Fruit fly (Drosophila melanogaster) whole organism, embryonic: ENCODE data around the gene CG46458.

ENCODE experiments used
- Adf1 ChIP-seq: fragments of 200-800 bp; sonication (Bioruptor generic); IDR thresholded peaks from 2 replicates; pipeline ENCODE4 v1.3.6; 2022; ENCODE audit warnings: missing biosample characterization, missing genetic modification characterization
- C15 ChIP-seq: fragments of 200-800 bp; sonication (Bioruptor generic); IDR thresholded peaks from 3 replicates; pipeline ENCODE4 v1.3.6; 2022; ENCODE audit warnings: missing biosample characterization, missing genetic modification characterization
- CG10321 ChIP-seq: fragments of 200-800 bp; sonication (Bioruptor generic); IDR thresholded peaks from 2 replicates; pipeline ENCODE4 v1.3.6; 2022; ENCODE audit warnings: missing biosample characterization, missing genetic modification characterization
- CG11560 ChIP-seq: fragments of 200-800 bp; sonication (Bioruptor generic); IDR thresholded peaks from 3 replicates; pipeline ENCODE4 v1.3.6; 2022; ENCODE audit warnings: missing biosample characterization, missing genetic modification characterization
- CG12769 ChIP-seq: fragments of 200-800 bp; sonication (Bioruptor generic); optimal IDR thresholded peaks from 2 replicates; lab custom pipeline; 2019; ENCODE audit warnings: missing biosample characterization, mild to moderate bottlenecking, missing genetic modification characterization, moderate library complexity
- CG13624 ChIP-seq: fragments of 200-800 bp; sonication (Bioruptor generic); optimal IDR thresholded peaks from 2 replicates; lab custom pipeline; 2016; ENCODE audit warnings: missing biosample characterization, missing genetic modification characterization
- CG17359 ChIP-seq: fragments of 200-800 bp; sonication (Bioruptor generic); optimal IDR thresholded peaks from 3 replicates; lab custom pipeline; 2018; ENCODE audit warnings: missing biosample characterization, mild to moderate bottlenecking, missing genetic modification characterization, moderate library complexity
- CG18262 ChIP-seq: fragments of 200-800 bp; optimal IDR thresholded peaks from 3 replicates; lab custom pipeline; 2019; ENCODE audit warnings: missing biosample characterization, mild to moderate bottlenecking, missing genetic modification characterization, moderate library complexity
- CG1832 ChIP-seq: fragments of 200-800 bp; sonication (Bioruptor generic); optimal IDR thresholded peaks from 2 replicates; lab custom pipeline; 2017; ENCODE audit warnings: missing biosample characterization, mild to moderate bottlenecking, missing genetic modification characterization, inconsistent platforms
- CG18599 ChIP-seq: fragments of 200-800 bp; sonication (Bioruptor generic); optimal IDR thresholded peaks from 3 replicates; lab custom pipeline; 2017; ENCODE audit warnings: missing biosample characterization, missing genetic modification characterization, mild to moderate bottlenecking, moderate library complexity, missing genetic modification reagents
- CG2202 ChIP-seq: fragments of 200-800 bp; sonication (Bioruptor generic); optimal IDR thresholded peaks from 2 replicates; lab custom pipeline; 2018; ENCODE audit warnings: missing biosample characterization, mild to moderate bottlenecking, missing genetic modification characterization
- CG4360 ChIP-seq: fragments of 200-800 bp; sonication (Bioruptor generic); IDR thresholded peaks from 2 replicates; pipeline ENCODE4 v1.3.6; 2022; ENCODE audit warnings: missing biosample characterization, missing genetic modification characterization
- CG4424 ChIP-seq: fragments of 200-800 bp; sonication (Bioruptor generic); optimal IDR thresholded peaks from 3 replicates; lab custom pipeline; 2016; ENCODE audit warnings: missing biosample characterization, missing genetic modification characterization
- CG5180 ChIP-seq: fragments of 200-800 bp; sonication (Bioruptor generic); optimal IDR thresholded peaks from 3 replicates; lab custom pipeline; 2017; ENCODE audit warnings: missing biosample characterization, missing genetic modification characterization, mild to moderate bottlenecking, moderate library complexity, missing genetic modification reagents
- CG7963 ChIP-seq: fragments of 200-800 bp; sonication (Bioruptor generic); IDR thresholded peaks from 3 replicates; pipeline ENCODE4 v1.3.6; 2022; ENCODE audit warnings: missing biosample characterization, missing genetic modification characterization; ENCODE audit not compliant: partially characterized antibody
- CG8478 ChIP-seq: fragments of >200 bp; optimal IDR thresholded peaks from 2 replicates; lab custom pipeline; 2018
- CG9727 ChIP-seq: fragments of 200-800 bp; sonication (Bioruptor generic); optimal IDR thresholded peaks from 3 replicates; lab custom pipeline; 2017; ENCODE audit warnings: missing biosample characterization, mild to moderate bottlenecking, missing genetic modification characterization
- CG9876 ChIP-seq: fragments of 200-800 bp; sonication (Bioruptor generic); optimal IDR thresholded peaks from 2 replicates; lab custom pipeline; 2016; ENCODE audit warnings: missing biosample characterization, missing genetic modification characterization
- Deaf1 ChIP-seq: fragments of 200-800 bp; optimal IDR thresholded peaks from 3 replicates; lab custom pipeline; 2019; ENCODE audit warnings: missing biosample characterization, mild to moderate bottlenecking, missing genetic modification characterization, moderate library complexity
- ERR ChIP-seq: fragments of 200-800 bp; sonication (Bioruptor generic); optimal IDR thresholded peaks from 2 replicates; lab custom pipeline; 2016; ENCODE audit warnings: missing biosample characterization, missing genetic modification characterization
- Elba2 ChIP-seq: fragments of 200-800 bp; sonication (Bioruptor generic); optimal IDR thresholded peaks from 3 replicates; lab custom pipeline; 2016; ENCODE audit warnings: missing biosample characterization, missing genetic modification characterization
- Gsc ChIP-seq: fragments of 200-800 bp; sonication (Bioruptor generic); IDR thresholded peaks from 2 replicates; pipeline ENCODE4 v1.3.6; 2022; ENCODE audit warnings: missing biosample characterization, missing genetic modification characterization
- Hr3 ChIP-seq: fragments of 200-800 bp; sonication (Bioruptor generic); optimal IDR thresholded peaks from 3 replicates; lab custom pipeline; 2016; ENCODE audit warnings: missing biosample characterization, missing genetic modification characterization
- Lpt ChIP-seq: fragments of >200 bp; optimal IDR thresholded peaks from 2 replicates; lab custom pipeline; 2018; ENCODE audit warnings: missing biosample characterization, missing genetic modification characterization
- Nf-YB ChIP-seq: fragments of 200-800 bp; sonication (Bioruptor generic); optimal IDR thresholded peaks from 3 replicates; lab custom pipeline; 2019; ENCODE audit warnings: missing biosample characterization, mild to moderate bottlenecking, missing genetic modification characterization, moderate library complexity
- Nf-YC ChIP-seq: fragments of 200-800 bp; optimal IDR thresholded peaks from 3 replicates; lab custom pipeline; 2019; ENCODE audit warnings: missing biosample characterization, mild to moderate bottlenecking, missing genetic modification characterization, moderate library complexity
- Oaz ChIP-seq: fragments of 200-800 bp; sonication (Bioruptor generic); IDR thresholded peaks from 2 replicates; pipeline ENCODE4 v1.3.6; 2022; ENCODE audit warnings: missing biosample characterization, missing genetic modification characterization
- Poxn ChIP-seq: fragments of 200-800 bp; sonication (Bioruptor generic); IDR thresholded peaks from 2 replicates; pipeline ENCODE4 v1.3.6; 2022; ENCODE audit warnings: missing biosample characterization, missing genetic modification characterization
- Ptx1 ChIP-seq: fragments of 200-800 bp; sonication (Bioruptor generic); IDR thresholded peaks from 2 replicates; pipeline ENCODE4 v1.3.6; 2022; ENCODE audit warnings: missing biosample characterization, missing genetic modification characterization
- Usf ChIP-seq: fragments of 200-800 bp; sonication (Bioruptor generic); optimal IDR thresholded peaks from 2 replicates; lab custom pipeline; 2017; ENCODE audit warnings: missing genotype, missing biosample characterization, missing genetic modification characterization
- ato ChIP-seq: fragments of 200-800 bp; sonication (Bioruptor generic); IDR thresholded peaks from 2 replicates; pipeline ENCODE4 v1.3.6; 2022; ENCODE audit warnings: missing biosample characterization, missing genetic modification characterization; ENCODE audit not compliant: partially characterized antibody
- bowl ChIP-seq: fragments of 200-800 bp; sonication (Bioruptor generic); IDR thresholded peaks from 2 replicates; pipeline ENCODE4 v1.3.6; 2022; ENCODE audit warnings: missing biosample characterization, missing genetic modification characterization
- btn ChIP-seq: fragments of 200-800 bp; sonication (Bioruptor generic); optimal IDR thresholded peaks from 2 replicates; lab custom pipeline; 2016; ENCODE audit warnings: missing biosample characterization, missing genetic modification characterization
- cad ChIP-seq: fragments of >200 bp; optimal IDR thresholded peaks from 2 replicates; lab custom pipeline; 2017; ENCODE audit warnings: missing biosample characterization, missing genetic modification characterization
- exex ChIP-seq: fragments of 200-800 bp; sonication (Bioruptor generic); optimal IDR thresholded peaks from 4 replicates; lab custom pipeline; 2018; ENCODE audit warnings: missing biosample characterization, mild to moderate bottlenecking, missing genetic modification characterization, moderate library complexity
- jigr1 ChIP-seq: fragments of 200-800 bp; sonication (Bioruptor generic); IDR thresholded peaks from 3 replicates; pipeline ENCODE4 v1.3.6; 2022; ENCODE audit warnings: missing biosample characterization, missing genetic modification characterization
- kni ChIP-seq: fragments of 200-800 bp; sonication (Bioruptor generic); optimal IDR thresholded peaks from 3 replicates; lab custom pipeline; 2017; ENCODE audit warnings: mild to moderate bottlenecking, missing biosample characterization, missing genetic modification reagents, missing genetic modification characterization
- nau ChIP-seq: fragments of 200-800 bp; sonication (Bioruptor generic); optimal IDR thresholded peaks from 3 replicates; lab custom pipeline; 2017; ENCODE audit warnings: missing biosample characterization, mild to moderate bottlenecking, missing genetic modification characterization, missing genetic modification reagents
- nerfin-2 ChIP-seq: fragments of 200-800 bp; sonication (Bioruptor generic); IDR thresholded peaks from 2 replicates; pipeline ENCODE4 v1.3.6; 2022; ENCODE audit warnings: missing biosample characterization, missing genetic modification characterization; ENCODE audit not compliant: partially characterized antibody
- pb ChIP-seq: fragments of 200-800 bp; sonication (Bioruptor generic); optimal IDR thresholded peaks from 3 replicates; lab custom pipeline; 2016; ENCODE audit warnings: missing biosample characterization, missing genetic modification characterization
- rib ChIP-seq: fragments of 200-800 bp; sonication (Bioruptor generic); IDR thresholded peaks from 2 replicates; pipeline ENCODE4 v1.3.6; 2022; ENCODE audit warnings: missing biosample characterization, missing genetic modification characterization
- so ChIP-seq: fragments of 200-800 bp; sonication (Bioruptor generic); IDR thresholded peaks from 3 replicates; pipeline ENCODE4 v1.3.6; 2022; ENCODE audit warnings: missing biosample characterization, missing genetic modification characterization
- stc ChIP-seq: fragments of 200-800 bp; sonication (Bioruptor generic); IDR thresholded peaks from 2 replicates; pipeline ENCODE4 v1.3.6; 2022; ENCODE audit warnings: missing biosample characterization, missing genetic modification characterization
- twi ChIP-seq: fragments of 200-800 bp; optimal IDR thresholded peaks from 2 replicates; lab custom pipeline; 2019; ENCODE audit warnings: missing biosample characterization, mild to moderate bottlenecking, missing genetic modification characterization, moderate library complexity
- zfh1 ChIP-seq: fragments of 200-800 bp; sonication (Bioruptor generic); IDR thresholded peaks from 3 replicates; pipeline ENCODE4 v1.3.6; 2022; ENCODE audit warnings: missing biosample characterization, missing genetic modification characterization

CG46458 gene

dm6 chr3R:6848595-6848994 is 109.6 kb downstream of the CG46458 start (continued):
- TF ChIP-seq Nf-YC (tag; lab: Kevin White, UChicago) (peak; percentile 97), cad (GFP tag; lab: Kevin White, UChicago) (no peak), stc (no peak), Gsc (GFP tag; lab: Robert Waterston, UW) (no peak), CG17359 (tag; lab: Kevin White, UChicago) (no peak), Nf-YB (peak; percentile 97), ERR (GFP tag; lab: Kevin White, UChicago) (no peak), Oaz (no peak), CG13624 (no peak), CG18262 (tag; lab: Kevin White, UChicago) (no peak), bowl (GFP tag; lab: Robert Waterston, UW) (no peak), exex (tag; lab: Kevin White, UChicago) (no peak), jigr1 (no peak), CG9876 (no peak), Elba2 (GFP tag; lab: Kevin White, UChicago) (peak; percentile 79), CG10321 (peak; percentile 96), CG8478 (lab: Kevin White, UChicago) (peak; percentile 96), twi (tag; lab: Kevin White, UChicago) (peak; percentile 28), so (GFP tag; lab: Robert Waterston, UW) (0 out of 3 replicates have a peak, but pooled peaks have one; percentile 14), Usf (GFP tag; lab: Kevin White, UChicago) (no peak), Lpt (GFP tag; lab: Kevin White, UChicago) (no peak), CG4360 (GFP tag; lab: Robert Waterston, UW) (no peak), kni (GFP tag; lab: Kevin White, UChicago) (peak; percentile 71), CG12769 (peak; percentile 58), CG1832 (peak; percentile 93), Hr3 (no peak), CG7963 (GFP tag; lab: Robert Waterston, UW) (no peak), ato (GFP tag; lab: Robert Waterston, UW) (no peak), Ptx1 (GFP tag; lab: Robert Waterston, UW) (no peak), Adf1 (GFP tag; lab: Robert Waterston, UW) (peak; percentile 38; the same call in 1 of the 2 replicates), CG5180 (GFP tag; lab: Kevin White, UChicago) (no peak), nau (GFP tag; lab: Kevin White, UChicago) (no peak), btn (GFP tag; lab: Kevin White, UChicago) (no peak), rib (no peak), nerfin-2 (GFP tag; lab: Robert Waterston, UW) (no peak), pb (GFP tag; lab: Kevin White, UChicago) (no peak), zfh1 (GFP tag; lab: Robert Waterston, UW) (no peak), CG4424 (GFP tag; lab: Kevin White, UChicago) (no peak), CG11560 (tag; lab: Robert Waterston, UW) (no peak), CG2202 (tag; lab: Kevin White, UChicago) (no peak), C15 (GFP tag; lab: Robert Waterston, UW) (no peak), Deaf1 (tag; lab: Kevin White, UChicago) (peak; percentile 61), CG18599 (GFP tag; lab: Kevin White, UChicago) (no peak), Poxn (no peak), CG9727 (GFP tag; lab: Kevin White, UChicago) (no peak)
